Fruit fly (Drosophila melanogaster) whole organism, embryonic: Measurements from ENCODE around the gene sky.

ENCODE experiments used
- Bgb ChIP-seq: fragments of 200-800 bp; sonication (Bioruptor generic); IDR thresholded peaks from 2 replicates; pipeline ENCODE4 v1.3.6; 2022; ENCODE audit warnings: missing biosample characterization, missing genetic modification characterization; ENCODE audit not compliant: partially characterized antibody
- CG13894 ChIP-seq: fragments of 200-800 bp; sonication (Bioruptor generic); optimal IDR thresholded peaks from 3 replicates; lab custom pipeline; 2018; ENCODE audit warnings: missing biosample characterization, mild to moderate bottlenecking, missing genetic modification characterization, moderate library complexity
- CG15011 ChIP-seq: fragments of 200-800 bp; sonication (Bioruptor generic); optimal IDR thresholded peaks from 3 replicates; lab custom pipeline; 2018; ENCODE audit warnings: missing biosample characterization, mild to moderate bottlenecking, missing genetic modification characterization
- CG17328 ChIP-seq: fragments of 200-800 bp; sonication (Bioruptor generic); IDR thresholded peaks from 2 replicates; pipeline ENCODE4 v1.3.6; 2022; ENCODE audit warnings: missing biosample characterization, missing genetic modification characterization
- CG18011 ChIP-seq: fragments of 200-800 bp; sonication (Bioruptor generic); optimal IDR thresholded peaks from 2 replicates; lab custom pipeline; 2017; ENCODE audit warnings: missing biosample characterization, missing genetic modification characterization, mild to moderate bottlenecking, moderate library complexity, missing genotype
- CG18476 ChIP-seq: fragments of 200-800 bp; sonication (Bioruptor generic); optimal IDR thresholded peaks from 2 replicates; lab custom pipeline; 2016; ENCODE audit warnings: missing biosample characterization, mild to moderate bottlenecking, missing genetic modification characterization
- CG18619 ChIP-seq: fragments of 200-800 bp; sonication (Bioruptor generic); optimal IDR thresholded peaks from 3 replicates; lab custom pipeline; 2017; ENCODE audit warnings: missing biosample characterization, mild to moderate bottlenecking, missing genetic modification characterization
- CG31388 ChIP-seq: fragments of 200-800 bp; sonication (Bioruptor generic); optimal IDR thresholded peaks from 2 replicates; lab custom pipeline; 2016; ENCODE audit warnings: missing biosample characterization, missing genetic modification characterization
- CG4820 ChIP-seq: fragments of 200-800 bp; sonication (Bioruptor generic); optimal IDR thresholded peaks from 3 replicates; lab custom pipeline; 2016; ENCODE audit warnings: missing biosample characterization, missing genetic modification characterization
- CG6765 ChIP-seq: fragments of 200-800 bp; sonication (Bioruptor generic); optimal IDR thresholded peaks from 3 replicates; lab custom pipeline; 2017; ENCODE audit warnings: missing biosample characterization, mild to moderate bottlenecking, missing genetic modification characterization
- CG9437 ChIP-seq: fragments of 200-800 bp; sonication (Bioruptor generic); optimal IDR thresholded peaks from 2 replicates; lab custom pipeline; 2018; ENCODE audit warnings: missing biosample characterization, mild to moderate bottlenecking, missing genetic modification characterization
- Camta ChIP-seq: fragments of 200-800 bp; sonication (Bioruptor generic); optimal IDR thresholded peaks from 2 replicates; lab custom pipeline; 2016; ENCODE audit warnings: missing biosample characterization, missing genetic modification characterization
- ERR ChIP-seq: fragments of 200-800 bp; sonication (Bioruptor generic); optimal IDR thresholded peaks from 2 replicates; lab custom pipeline; 2016; ENCODE audit warnings: missing biosample characterization, missing genetic modification characterization
- Ets65A ChIP-seq: fragments of 200-800 bp; sonication (Bioruptor generic); peaks from one replicate; lab custom pipeline; 2016; ENCODE audit warnings: missing biosample characterization, missing genetic modification characterization
- Fer2 ChIP-seq: fragments of 200-800 bp; sonication (Bioruptor generic); optimal IDR thresholded peaks from 2 replicates; lab custom pipeline; 2018; ENCODE audit warnings: missing biosample characterization, mild to moderate bottlenecking, missing genetic modification characterization, moderate library complexity
- Gug ChIP-seq: fragments of 200-800 bp; sonication (Bioruptor generic); IDR thresholded peaks from 4 replicates; pipeline ENCODE4 v1.3.6; 2022; ENCODE audit warnings: missing biosample characterization, missing genetic modification characterization
- Jarid2 ChIP-seq: fragments of 200-800 bp; sonication (Bioruptor generic); optimal IDR thresholded peaks from 3 replicates; lab custom pipeline; 2017; ENCODE audit warnings: mild to moderate bottlenecking, missing biosample characterization, missing genetic modification reagents, missing genetic modification characterization
- Med ChIP-seq: fragments of 200-800 bp; sonication (Bioruptor generic); peaks from one replicate; lab custom pipeline; 2016; ENCODE audit warnings: missing biosample characterization, missing genetic modification characterization, mild to moderate bottlenecking, inconsistent platforms, moderate library complexity
- NFAT ChIP-seq: fragments of 200-800 bp; sonication (Bioruptor generic); IDR thresholded peaks from 2 replicates; pipeline ENCODE4 v1.3.6; 2022; ENCODE audit warnings: missing biosample characterization, missing genetic modification characterization
- Pdp1 ChIP-seq, 2 experiments: fragments of 200-800 bp; sonication (Bioruptor generic); optimal IDR thresholded peaks; 3 replicates each; lab custom pipeline; 2016; ENCODE audit warnings: missing biosample characterization in 2 of 2, missing genetic modification characterization in 2 of 2, mild to moderate bottlenecking in 1 of 2, moderate library complexity in 1 of 2
- Xrp1 ChIP-seq: fragments of 200-800 bp; sonication (Bioruptor generic); IDR thresholded peaks from 2 replicates; pipeline ENCODE4 v1.3.6; 2022; ENCODE audit warnings: missing biosample characterization, missing genetic modification characterization
- abd-A ChIP-seq: fragments of 200-800 bp; sonication (Bioruptor generic); optimal IDR thresholded peaks from 3 replicates; lab custom pipeline; 2019; ENCODE audit warnings: missing biosample characterization, mild to moderate bottlenecking, missing genetic modification characterization, moderate library complexity
- chinmo ChIP-seq: fragments of 200-800 bp; sonication (Bioruptor generic); IDR thresholded peaks from 4 replicates; pipeline ENCODE4 v1.3.6; 2022; ENCODE audit warnings: missing biosample characterization, missing genetic modification characterization; ENCODE audit not compliant: partially characterized antibody
- cwo ChIP-seq: fragments of 200-800 bp; sonication (Bioruptor generic); optimal IDR thresholded peaks from 3 replicates; lab custom pipeline; 2017; ENCODE audit warnings: missing biosample characterization, missing genetic modification characterization, mild to moderate bottlenecking, moderate library complexity, missing genetic modification reagents
- grn ChIP-seq: fragments of 200-800 bp; sonication (Bioruptor generic); optimal IDR thresholded peaks from 3 replicates; lab custom pipeline; 2017; ENCODE audit warnings: missing biosample characterization, missing genetic modification characterization
- knrl ChIP-seq: fragments of 200-800 bp; sonication (Bioruptor generic); IDR thresholded peaks from 3 replicates; pipeline ENCODE4 v1.3.6; 2022; ENCODE audit warnings: missing biosample characterization, missing genetic modification characterization; ENCODE audit not compliant: partially characterized antibody
- lab ChIP-seq: fragments of 200-800 bp; sonication (Bioruptor generic); optimal IDR thresholded peaks from 3 replicates; lab custom pipeline; 2017; ENCODE audit warnings: missing biosample characterization, missing genetic modification characterization, mild to moderate bottlenecking, moderate library complexity, missing genetic modification reagents
- pum ChIP-seq: fragments of 200-800 bp; sonication (Bioruptor generic); optimal IDR thresholded peaks from 2 replicates; lab custom pipeline; 2016; ENCODE audit warnings: missing biosample characterization, missing genetic modification characterization
- sd ChIP-seq: fragments of 200-800 bp; sonication (Bioruptor generic); optimal IDR thresholded peaks from 3 replicates; lab custom pipeline; 2018; ENCODE audit warnings: missing biosample characterization, mild to moderate bottlenecking, missing genetic modification characterization, moderate library complexity
- sens ChIP-seq: fragments of 200-800 bp; sonication (Bioruptor generic); peaks from one replicate; lab custom pipeline; 2016; ENCODE audit warnings: missing biosample characterization, missing genetic modification characterization
- sima ChIP-seq: fragments of 200-800 bp; sonication (Bioruptor generic); optimal IDR thresholded peaks from 2 replicates; lab custom pipeline; 2016; ENCODE audit warnings: missing biosample characterization, missing genetic modification characterization
- slbo ChIP-seq: fragments of 200-800 bp; sonication (Bioruptor generic); IDR thresholded peaks from 2 replicates; pipeline ENCODE4 v1.3.6; 2022; ENCODE audit warnings: missing biosample characterization, missing genetic modification characterization
- sqz ChIP-seq: fragments of 200-800 bp; sonication (Bioruptor generic); optimal IDR thresholded peaks from 3 replicates; lab custom pipeline; 2018; ENCODE audit warnings: missing biosample characterization, mild to moderate bottlenecking, missing genetic modification characterization
- trh ChIP-seq: fragments of 200-800 bp; sonication (Bioruptor generic); optimal IDR thresholded peaks from 2 replicates; lab custom pipeline; 2016; ENCODE audit warnings: missing biosample characterization, missing genetic modification characterization
- zf30C ChIP-seq: fragments of 200-800 bp; sonication (Bioruptor generic); optimal IDR thresholded peaks from 3 replicates; lab custom pipeline; 2018; ENCODE audit warnings: missing biosample characterization, mild to moderate bottlenecking, missing genetic modification characterization

sky gene

DNA sequence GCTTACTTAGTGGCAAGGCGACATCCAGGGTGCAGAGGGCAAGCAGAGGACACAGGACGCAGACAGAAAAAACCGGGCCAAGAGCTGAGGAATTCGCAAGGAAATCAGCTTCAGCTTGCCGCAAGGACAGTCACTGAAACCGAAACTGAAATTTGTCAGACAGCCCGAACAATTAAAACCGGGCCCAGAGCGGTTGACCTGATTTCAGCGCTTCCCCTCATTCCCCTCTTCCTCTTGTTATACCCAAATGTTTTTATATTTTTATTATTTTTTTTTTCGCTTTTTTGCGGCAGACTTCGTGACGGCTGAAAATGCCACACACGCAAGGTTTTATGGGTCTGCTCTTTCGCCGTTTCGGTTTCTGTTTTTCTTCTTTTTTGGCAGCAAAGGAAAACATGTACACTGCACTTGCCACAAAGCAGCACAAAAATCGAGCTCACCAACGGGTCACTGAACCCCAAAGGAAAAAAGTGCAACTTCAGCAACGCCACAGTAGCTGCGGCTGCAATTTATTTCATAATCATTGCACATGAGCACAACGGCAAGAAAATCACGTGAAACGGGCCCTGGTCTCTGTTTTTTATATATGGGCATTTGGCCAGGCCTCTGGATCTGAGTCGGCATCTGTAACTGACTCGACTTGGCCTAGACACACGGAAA is 10.6 kb downstream of the sky start:
- TF ChIP-seq CG18011 (GFP tag; lab: Kevin White, UChicago) (no peak), CG15011 (GFP tag; lab: Kevin White, UChicago) (no peak), Med (GFP tag; lab: Kevin White, UChicago) (peak; percentile 29), pum (GFP tag; lab: Kevin White, UChicago) (no peak), CG31388 (GFP tag; lab: Kevin White, UChicago) (no peak), knrl (GFP tag; lab: Robert Waterston, UW) (no peak), Bgb (GFP tag; lab: Robert Waterston, UW) (peak; percentile 23; the same call in 1 of the 2 replicates), Gug (GFP tag; lab: Robert Waterston, UW) (no peak), NFAT (GFP tag; lab: Robert Waterston, UW) (no peak)

- TF ChIP-seq Ets65A (GFP tag; lab: Kevin White, UChicago) (peak; percentile 10), CG18476 (GFP tag; lab: Kevin White, UChicago) (no peak), sens (peak; percentile 46)
These were observed 13.7 kb downstream of the sky start for dm6 chr2L:20905025-20905424.

DNA sequence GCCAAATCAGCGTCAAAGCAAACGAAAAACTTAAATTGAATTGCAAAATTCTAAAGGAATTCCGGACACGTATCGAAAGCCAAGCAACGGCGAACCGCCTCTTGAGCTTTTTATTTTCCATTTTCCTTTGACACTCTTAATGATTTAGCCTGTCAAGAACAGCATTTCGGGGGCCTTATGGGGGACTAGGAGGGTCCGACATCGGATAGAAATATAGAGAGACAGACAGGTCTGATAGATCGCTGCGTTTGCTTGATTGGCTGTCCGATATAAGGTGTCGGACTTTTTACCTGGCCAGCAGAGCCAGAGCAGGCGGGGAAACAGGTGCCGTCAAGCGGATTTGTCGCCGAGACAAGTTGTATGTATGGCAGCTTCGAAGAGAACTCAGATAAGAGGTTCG is 14.4 kb downstream of the sky start:
- TF ChIP-seq CG13894 (tag; lab: Kevin White, UChicago) (peak; percentile 94), sima (GFP tag; lab: Kevin White, UChicago) (no peak), grn (GFP tag; lab: Kevin White, UChicago) (peak; percentile 15), lab (GFP tag; lab: Kevin White, UChicago) (peak; percentile 5), chinmo (GFP tag; lab: Robert Waterston, UW) (0 out of 4 replicates have a peak, but pooled peaks have one; percentile 36), Xrp1 (GFP tag; lab: Robert Waterston, UW) (no peak), zf30C (GFP tag; lab: Kevin White, UChicago) (no peak), Fer2 (tag; lab: Kevin White, UChicago) (no peak), sqz (GFP tag; lab: Kevin White, UChicago) (no peak)

- peak; percentile 40 for TF ChIP-seq abd-A (tag; lab: Kevin White, UChicago)
- peak; percentile 29 for TF ChIP-seq sens
- TF ChIP-seq CG6765 (GFP tag; lab: Kevin White, UChicago), result no peak
- TF ChIP-seq sd (tag; lab: Kevin White, UChicago), result peak; percentile 78
- TF ChIP-seq CG17328, result no peak
- TF ChIP-seq ERR, result no peak
- TF ChIP-seq Jarid2 (GFP tag; lab: Kevin White, UChicago), result no peak
- TF ChIP-seq CG18619, result no peak
- TF ChIP-seq trh (GFP tag; lab: Kevin White, UChicago), result no peak
- TF ChIP-seq CG4820 (GFP tag; lab: Kevin White, UChicago), result no peak
- peak in 1 of 2 experiments; percentile 50 for TF ChIP-seq Pdp1 (GFP tag; optimal IDR thresholded peaks at IDR 0.05; lab: Kevin White, UChicago)
- TF ChIP-seq cwo (GFP tag; lab: Kevin White, UChicago), result peak; percentile 66
- no peak for TF ChIP-seq CG9437
- TF ChIP-seq Camta, result no peak
- TF ChIP-seq slbo (GFP tag; lab: Robert Waterston, UW), result no peak
- TF ChIP-seq, all 482 proteins: peak for 5
These were observed 20.2 kb downstream of the sky start for dm6 chr2L:20898478-20899075.
